Worm (Caenorhabditis elegans): ENCODE results near the gene srv-8.

Gene srv-8

DNA sequence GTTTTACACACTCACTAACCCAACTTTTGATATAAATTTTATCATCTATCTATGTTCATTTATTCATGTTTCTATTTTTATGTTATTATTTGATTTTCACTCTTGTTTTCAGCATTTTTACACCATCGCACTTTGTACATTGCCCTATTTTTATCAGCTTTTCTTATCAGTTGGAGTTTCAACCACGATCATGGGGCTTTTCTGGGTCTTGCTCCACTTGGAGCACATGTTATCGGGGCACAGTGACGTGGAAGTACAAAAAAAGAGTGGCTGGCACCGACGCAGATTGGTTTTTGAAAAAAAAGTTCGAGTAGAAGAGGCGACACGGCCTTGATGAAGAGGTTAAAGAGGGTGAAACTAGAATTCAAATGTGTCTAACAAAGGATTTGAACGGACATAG lies 43.4 kb downstream of the srv-8 start (continued):
- no peak for TF ChIP-seq ceh-82 (tag; optimal IDR thresholded peaks at IDR 0.05)
- TF ChIP-seq Y55F3AM.14 (GFP tag; optimal IDR thresholded peaks at IDR 0.05): no peak

ce11 chrV:13375861-13376260 lies 44.7 kb downstream of the srv-8 start:
- no peak for TF ChIP-seq unc-62 (GFP tag; optimal IDR thresholded peaks at IDR 0.05)
- no peak for TF ChIP-seq mbf-1 (tag; optimal IDR thresholded peaks at IDR 0.05)
- TF ChIP-seq nhr-21 (tag; optimal IDR thresholded peaks at IDR 0.05): no peak
- peak; percentile 62 for TF ChIP-seq F13H6.1 (tag; optimal IDR thresholded peaks at IDR 0.05)
- peak; percentile 24 for TF ChIP-seq fos-1 (tag; optimal IDR thresholded peaks at IDR 0.05)
- peak; percentile 17 for TF ChIP-seq sma-3 (GFP tag; optimal IDR thresholded peaks at IDR 0.05)
- peak; percentile 59 for TF ChIP-seq egl-27 (tag; optimal IDR thresholded peaks at IDR 0.05)
- peak; percentile 68 for TF ChIP-seq ceh-16 (tag; optimal IDR thresholded peaks at IDR 0.05)
- peak; percentile 22 for TF ChIP-seq blmp-1 (tag; optimal IDR thresholded peaks at IDR 0.05; ENCODE audit: insufficient read depth)
- TF ChIP-seq sma-9 (GFP tag; optimal IDR thresholded peaks at IDR 0.05): peak; percentile 43
- no peak for TF ChIP-seq sma-9 (tag; optimal IDR thresholded peaks at IDR 0.05)
- no peak for TF ChIP-seq lin-39 (tag; optimal IDR thresholded peaks at IDR 0.05)
- peak; percentile 7 for TF ChIP-seq lin-13 (GFP tag; optimal IDR thresholded peaks at IDR 0.05)
- TF ChIP-seq peb-1 (tag; optimal IDR thresholded peaks at IDR 0.05): no peak
- TF ChIP-seq nhr-25 (tag; optimal IDR thresholded peaks at IDR 0.05): peak; percentile 79
- TF ChIP-seq lsy-2 (tag; optimal IDR thresholded peaks at IDR 0.05): peak in 1 of 2 experiments; percentile 15
- TF ChIP-seq nhr-129 (tag; optimal IDR thresholded peaks at IDR 0.05): peak; percentile 13

- TF ChIP-seq nhr-129 (tag; optimal IDR thresholded peaks at IDR 0.05) (peak; percentile 13), nhr-6 (tag; optimal IDR thresholded peaks at IDR 0.05) (no peak), ztf-1 (GFP tag; conservative IDR thresholded peaks at IDR 0.05) (no peak), nhr-23 (tag; optimal IDR thresholded peaks at IDR 0.05) (no peak), dmd-4 (tag; optimal IDR thresholded peaks at IDR 0.05) (no peak), R02D3.7 (tag; optimal IDR thresholded peaks at IDR 0.05) (no peak), egl-27 (tag; optimal IDR thresholded peaks at IDR 0.05) (peak; percentile 62), F13H6.1 (tag; optimal IDR thresholded peaks at IDR 0.05) (peak; percentile 30), gmeb-1 (tag; optimal IDR thresholded peaks at IDR 0.05) (no peak), ZK546.5 (tag; optimal IDR thresholded peaks at IDR 0.05) (no peak), aly-2 (tag; optimal IDR thresholded peaks at IDR 0.05) (no peak), nhr-77 (tag; optimal IDR thresholded peaks at IDR 0.05) (no peak), Y55F3AM.14 (GFP tag; optimal IDR thresholded peaks at IDR 0.05) (no peak), nhr-237 (tag; optimal IDR thresholded peaks at IDR 0.05) (no peak), unc-39 (tag; optimal IDR thresholded peaks at IDR 0.05) (no peak), ztf-11 (tag; optimal IDR thresholded peaks at IDR 0.05) (no peak), alr-1 (tag; optimal IDR thresholded peaks at IDR 0.05) (no peak), blmp-1 (tag; optimal IDR thresholded peaks at IDR 0.05; ENCODE audit: insufficient read depth) (peak; percentile 15), peb-1 (tag; optimal IDR thresholded peaks at IDR 0.05) (no peak), sem-4 (tag; optimal IDR thresholded peaks at IDR 0.05) (peak; percentile 45), mbf-1 (tag; optimal IDR thresholded peaks at IDR 0.05) (no peak), nhr-21 (tag; optimal IDR thresholded peaks at IDR 0.05) (peak; percentile 52), elt-1 (tag; optimal IDR thresholded peaks at IDR 0.05) (no peak), ceh-82 (tag; optimal IDR thresholded peaks at IDR 0.05) (no peak), snpc-4 (tag; optimal IDR thresholded peaks at IDR 0.05) (no peak), skn-1 (tag; optimal IDR thresholded peaks at IDR 0.05) (no peak), lin-39 (tag; optimal IDR thresholded peaks at IDR 0.05) (no peak), zag-1 (tag; optimal IDR thresholded peaks at IDR 0.05) (no peak), nhr-11 (tag; optimal IDR thresholded peaks at IDR 0.05) (no peak), lin-11 (tag; optimal IDR thresholded peaks at IDR 0.05) (no peak), nhr-10 (tag; optimal IDR thresholded peaks at IDR 0.05) (no peak), unc-62 (GFP tag; optimal IDR thresholded peaks at IDR 0.05) (no peak), elt-3 (tag; optimal IDR thresholded peaks at IDR 0.05) (no peak), sma-9 (GFP tag; optimal IDR thresholded peaks at IDR 0.05) (peak; percentile 62), sma-9 (tag; optimal IDR thresholded peaks at IDR 0.05) (no peak), lsy-2 (tag; optimal IDR thresholded peaks at IDR 0.05) (peak in 1 of 2 experiments; percentile 3), lin-13 (GFP tag; optimal IDR thresholded peaks at IDR 0.05) (peak; percentile 22), fos-1 (tag; optimal IDR thresholded peaks at IDR 0.05) (peak; percentile 37), mab-5 (tag; optimal IDR thresholded peaks at IDR 0.05) (no peak), ama-1 (optimal IDR thresholded peaks at IDR 0.05) (no peak), ceh-16 (tag; optimal IDR thresholded peaks at IDR 0.05) (peak; percentile 70), C34F6.9 (tag; optimal IDR thresholded peaks at IDR 0.05) (no peak), nhr-25 (tag; optimal IDR thresholded peaks at IDR 0.05) (peak; percentile 84), unc-55 (GFP tag; optimal IDR thresholded peaks at IDR 0.05) (no peak), sma-3 (GFP tag; optimal IDR thresholded peaks at IDR 0.05) (peak; percentile 50), crh-2 (tag; optimal IDR thresholded peaks at IDR 0.05) (peak; percentile 58), nhr-12 (tag; optimal IDR thresholded peaks at IDR 0.05) (no peak), mdl-1 (tag; optimal IDR thresholded peaks at IDR 0.05) (no peak), ztf-4 (tag; optimal IDR thresholded peaks at IDR 0.05) (no peak)
These were observed 46.0 kb downstream of the srv-8 start for ce11 chrV:13374532-13374931.
